Fruit fly (Drosophila melanogaster) whole organism: Measurements from ENCODE around the gene TTLL1A.

Source experiments
- CG8478 ChIP-seq: fragments of >200 bp; optimal IDR thresholded peaks from 2 replicates; lab custom pipeline; 2018; ENCODE audit warnings: inconsistent platforms
- Dll ChIP-seq: fragments of >200 bp; optimal IDR thresholded peaks from 2 replicates; lab custom pipeline; 2017
- EcR ChIP-seq, 2 experiments: fragments of >200 bp; optimal IDR thresholded peaks; 2 replicates each; lab custom pipeline; 2017; ENCODE audit warnings: missing biosample characterization in 2 of 2, missing genetic modification characterization in 2 of 2, missing genetic modification reagents in 2 of 2
- pan ChIP-seq: fragments of >200 bp; optimal IDR thresholded peaks from 2 replicates; lab custom pipeline; 2017
- psq ChIP-seq: fragments of >200 bp; optimal IDR thresholded peaks from 2 replicates; lab custom pipeline; 2017
- usp ChIP-seq: fragments of >200 bp; optimal IDR thresholded peaks from 2 replicates; lab custom pipeline; 2017; ENCODE audit warnings: missing biosample characterization, missing genetic modification characterization, mixed read lengths

TTLL1A gene

dm6 chrX:17225972-17226680 lies 23.7 kb upstream of the TTLL1A start:
- TF ChIP-seq Dll (lab: Kevin White, UChicago) (no peak), psq (lab: Kevin White, UChicago) (no peak), CG8478 (lab: Kevin White, UChicago) (no peak), pan (lab: Kevin White, UChicago) (no peak), EcR (GFP tag; optimal IDR thresholded peaks at IDR 0.05; lab: Kevin White, UChicago) (no peak), usp (GFP tag; lab: Kevin White, UChicago) (no peak)

dm6 chrX:17223715-17224114 lies 21.3 kb upstream of the TTLL1A start, which contains the start of gene CG34327:
TSS of gene CG34327 (minus strand) at chrX:17223815.
- TF ChIP-seq usp (GFP tag; lab: Kevin White, UChicago), result no peak
- no peak for TF ChIP-seq psq (lab: Kevin White, UChicago)
- no peak for TF ChIP-seq CG8478 (lab: Kevin White, UChicago)

- no peak for TF ChIP-seq CG8478 (lab: Kevin White, UChicago)
- no peak for TF ChIP-seq EcR (GFP tag; optimal IDR thresholded peaks at IDR 0.05; lab: Kevin White, UChicago)
- no peak for TF ChIP-seq usp (GFP tag; lab: Kevin White, UChicago)
- no peak for TF ChIP-seq pan (lab: Kevin White, UChicago)
- no peak for TF ChIP-seq Dll (lab: Kevin White, UChicago)
- no peak for TF ChIP-seq psq (lab: Kevin White, UChicago)
Measured at dm6 chrX:17221142-17221541, 18.7 kb upstream of the TTLL1A start, which contains the start of gene CG5172. TSS of gene CG5172 (plus strand) at chrX:17221442.

dm6 chrX:17218232-17218951 lies 16.0 kb upstream of the TTLL1A start, which contains the start of gene CG12998:
TSS of gene CG12998 (plus strand) at chrX:17218667.
- TF ChIP-seq CG8478 (lab: Kevin White, UChicago), result no peak
- no peak for TF ChIP-seq pan (lab: Kevin White, UChicago)
- TF ChIP-seq psq (lab: Kevin White, UChicago), result no peak
- TF ChIP-seq Dll (lab: Kevin White, UChicago), result no peak
- TF ChIP-seq EcR (GFP tag; optimal IDR thresholded peaks at IDR 0.05; lab: Kevin White, UChicago), result no peak
- TF ChIP-seq usp (GFP tag; lab: Kevin White, UChicago), result no peak

dm6 chrX:17215004-17215403 lies 12.6 kb upstream of the TTLL1A start, which contains the start of gene CG5162:
TSS of gene CG5162 (plus strand) at chrX:17215304.
- no peak for TF ChIP-seq usp (GFP tag; lab: Kevin White, UChicago)
- no peak for TF ChIP-seq pan (lab: Kevin White, UChicago)
- no peak for TF ChIP-seq CG8478 (lab: Kevin White, UChicago)
- TF ChIP-seq Dll (lab: Kevin White, UChicago), result no peak
- TF ChIP-seq psq (lab: Kevin White, UChicago), result no peak
- TF ChIP-seq EcR (GFP tag; optimal IDR thresholded peaks at IDR 0.05; lab: Kevin White, UChicago), result no peak

- TF ChIP-seq Dll (lab: Kevin White, UChicago), result no peak
- no peak for TF ChIP-seq CG8478 (lab: Kevin White, UChicago)
- TF ChIP-seq usp (GFP tag; lab: Kevin White, UChicago), result no peak
- no peak for TF ChIP-seq psq (lab: Kevin White, UChicago)
- no peak for TF ChIP-seq pan (lab: Kevin White, UChicago)
- no peak for TF ChIP-seq EcR (GFP tag; optimal IDR thresholded peaks at IDR 0.05; lab: Kevin White, UChicago)
Measured at dm6 chrX:17212007-17212406, 9.6 kb upstream of the TTLL1A start, which contains the start of gene CG18258. TSS of gene CG18258 (plus strand) at chrX:17212307.

- no peak for TF ChIP-seq usp (GFP tag; lab: Kevin White, UChicago)
- TF ChIP-seq psq (lab: Kevin White, UChicago), result no peak
Measured at dm6 chrX:17209897-17210296, 7.5 kb upstream of the TTLL1A start, which contains the start of gene CG12995. TSS of gene CG12995 (minus strand) at chrX:17209997.

- TF ChIP-seq Dll (lab: Kevin White, UChicago) (no peak), usp (GFP tag; lab: Kevin White, UChicago) (no peak), psq (lab: Kevin White, UChicago) (no peak), EcR (GFP tag; optimal IDR thresholded peaks at IDR 0.05; lab: Kevin White, UChicago) (no peak), CG8478 (lab: Kevin White, UChicago) (no peak), pan (lab: Kevin White, UChicago) (no peak)
Measured at dm6 chrX:17207865-17208486, 5.6 kb upstream of the TTLL1A start, which contains the start of gene CG32563. TSS of gene CG32563 (plus strand) at chrX:17208436.

dm6 chrX:17206046-17206445 lies 3.6 kb upstream of the TTLL1A start, which contains the start of gene CG32564:
TSS of gene CG32564 (plus strand) at chrX:17206407.
- TF ChIP-seq EcR (GFP tag; optimal IDR thresholded peaks at IDR 0.05; lab: Kevin White, UChicago), result no peak
- TF ChIP-seq psq (lab: Kevin White, UChicago), result no peak
- no peak for TF ChIP-seq pan (lab: Kevin White, UChicago)
- TF ChIP-seq usp (GFP tag; lab: Kevin White, UChicago), result no peak
- TF ChIP-seq Dll (lab: Kevin White, UChicago), result no peak
- TF ChIP-seq CG8478 (lab: Kevin White, UChicago), result no peak

- no peak for TF ChIP-seq usp (GFP tag; lab: Kevin White, UChicago)
- TF ChIP-seq pan (lab: Kevin White, UChicago), result no peak
- no peak for TF ChIP-seq CG8478 (lab: Kevin White, UChicago)
- TF ChIP-seq EcR (GFP tag; optimal IDR thresholded peaks at IDR 0.05; lab: Kevin White, UChicago), result no peak
- TF ChIP-seq Dll (lab: Kevin White, UChicago), result no peak
- no peak for TF ChIP-seq psq (lab: Kevin White, UChicago)
Measured at dm6 chrX:17205028-17205427, 2.6 kb upstream of the TTLL1A start.
